Worm (Caenorhabditis elegans): Measurements from ENCODE around the gene ZK666.14.
A peak's percentile ranks its signal among the peaks of the same experiment; 100 is the strongest.

The ZK666.14 gene

ce11 chrII:10495912-10496311 is 1.3 kb downstream of the ZK666.14 start, which contains the start of gene ZK666.12:
ZK666.12 (plus strand) TSS chrII:10496212.
- TF ChIP-seq W03F9.2 (tag; optimal IDR thresholded peaks at IDR 0.05) = no peak
- no peak for TF ChIP-seq dao-5 (tag; optimal IDR thresholded peaks at IDR 0.05)

DNA sequence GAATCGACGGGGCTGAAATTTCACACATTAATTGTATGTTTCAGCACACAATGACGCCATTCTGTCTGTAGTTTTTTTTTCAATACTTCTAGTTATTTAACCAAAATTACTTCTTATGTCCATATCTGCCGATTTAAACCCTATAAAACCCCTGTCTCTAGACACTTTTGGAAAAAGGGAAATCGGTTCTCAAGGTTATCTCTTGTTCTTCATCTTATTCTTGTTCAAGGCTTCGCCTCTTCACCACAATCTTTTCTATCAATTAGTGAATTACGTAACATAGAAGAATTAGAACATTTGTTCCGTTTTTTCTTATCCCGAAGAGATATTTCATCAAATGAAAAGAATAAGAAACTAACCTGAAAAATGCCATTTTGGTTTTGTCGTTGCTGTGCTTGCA is 6.1 kb downstream of the ZK666.14 start:
- TF ChIP-seq dao-5 (tag; optimal IDR thresholded peaks at IDR 0.05) (no peak), W03F9.2 (tag; optimal IDR thresholded peaks at IDR 0.05) (no peak), him-1 (tag; optimal IDR thresholded peaks at IDR 0.05) (no peak)

DNA sequence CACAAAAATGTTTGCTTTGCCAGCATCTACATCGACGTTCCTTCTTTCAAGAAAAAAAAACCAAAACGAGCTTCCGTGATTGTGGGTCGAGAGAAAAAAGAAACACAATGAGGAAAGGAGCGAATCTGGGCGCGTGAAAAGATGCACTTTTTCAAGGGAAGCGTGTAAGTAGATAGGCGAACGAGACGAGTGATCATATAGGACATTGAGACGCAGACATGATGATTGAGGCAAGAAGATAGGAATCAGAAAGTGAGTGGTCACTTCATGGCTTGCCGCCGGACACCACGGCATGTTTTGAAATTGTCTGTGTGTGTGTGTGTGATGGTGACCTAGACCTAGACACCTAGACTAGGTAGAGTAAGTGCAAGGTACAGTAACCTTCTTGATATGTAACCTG is 7.0 kb downstream of the ZK666.14 start:
- no peak for TF ChIP-seq dao-5 (tag; optimal IDR thresholded peaks at IDR 0.05)

DNA sequence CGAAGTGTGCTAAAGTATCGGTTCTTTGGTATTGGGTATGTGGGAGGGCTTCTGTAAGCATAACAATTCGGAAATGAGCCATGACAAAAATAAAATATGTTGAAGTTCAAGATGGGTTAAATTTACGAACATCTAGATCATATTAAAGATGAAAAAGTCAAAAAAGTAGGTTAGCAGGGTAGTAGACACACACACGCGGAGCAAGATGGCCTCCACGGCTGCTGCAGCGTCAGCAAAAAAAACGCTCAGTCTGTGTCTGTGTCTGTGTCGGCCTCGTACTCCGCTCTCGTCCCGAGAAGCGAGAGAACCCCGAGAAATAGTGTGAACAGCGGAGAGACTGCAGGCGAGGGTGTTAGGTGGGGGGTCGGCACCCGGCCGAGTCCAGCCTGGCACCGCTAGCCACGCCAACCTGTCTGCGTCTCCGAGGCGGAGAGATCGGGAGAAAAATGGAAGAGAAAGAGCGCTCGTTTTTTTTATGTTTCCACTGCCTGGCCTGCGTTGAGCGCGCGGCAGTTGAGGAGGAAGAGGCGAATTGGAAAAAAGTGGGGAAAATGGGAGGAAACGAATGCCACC is 8.0 kb downstream of the ZK666.14 start, which contains the start of gene myrf-1:
Gene myrf-1 (minus strand): TSS at position 51 of the 573 bp plus-strand sequence.
- peak; percentile 63 for TF ChIP-seq him-1 (tag; optimal IDR thresholded peaks at IDR 0.05)
- TF ChIP-seq dao-5 (tag; optimal IDR thresholded peaks at IDR 0.05) = peak; percentile 56
- TF ChIP-seq W03F9.2 (tag; optimal IDR thresholded peaks at IDR 0.05) = peak; percentile 52

DNA sequence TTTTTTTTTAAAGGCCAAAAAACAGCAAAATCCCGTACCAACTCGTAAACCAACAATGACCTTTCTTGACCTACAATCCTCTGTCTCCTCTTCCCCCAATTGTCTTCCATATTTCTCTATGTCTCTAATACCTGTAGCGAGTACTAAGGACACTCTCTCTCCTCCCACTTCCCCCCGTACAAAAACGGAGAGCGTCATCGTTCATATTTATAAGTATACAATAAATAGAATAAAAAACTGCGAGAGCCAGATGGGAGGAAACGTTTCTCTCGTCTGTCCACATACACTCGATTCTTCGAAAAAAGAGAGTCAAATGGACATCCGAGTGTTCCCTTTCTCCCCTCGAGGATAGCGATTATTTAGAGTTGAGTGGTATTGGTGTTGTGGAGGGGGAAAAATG is 10.2 kb downstream of the ZK666.14 start:
- TF ChIP-seq W03F9.2 (tag; optimal IDR thresholded peaks at IDR 0.05) = no peak
- no peak for TF ChIP-seq him-1 (tag; optimal IDR thresholded peaks at IDR 0.05)
- TF ChIP-seq dao-5 (tag; optimal IDR thresholded peaks at IDR 0.05) = no peak

DNA sequence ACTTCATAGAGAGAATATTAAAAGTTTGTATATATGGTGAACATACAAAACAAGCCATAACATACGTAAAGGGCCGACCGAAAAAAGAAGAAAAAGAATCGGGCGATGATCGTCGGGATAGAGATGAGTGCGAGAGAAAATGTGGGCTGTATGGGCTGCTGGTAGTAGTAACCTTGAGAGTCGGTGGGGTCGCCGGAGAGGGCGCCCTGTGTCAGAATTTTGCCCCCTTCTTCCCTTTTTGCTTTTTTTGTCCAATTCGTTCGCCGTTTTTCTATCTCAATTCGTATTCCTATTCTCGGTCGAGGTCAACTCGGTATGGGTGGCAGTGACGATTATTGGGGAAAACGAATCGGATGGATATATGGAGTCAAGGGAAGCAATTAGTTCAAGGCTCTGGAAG is 11.4 kb downstream of the ZK666.14 start:
- TF ChIP-seq W03F9.2 (tag; optimal IDR thresholded peaks at IDR 0.05) (no peak), him-1 (tag; optimal IDR thresholded peaks at IDR 0.05) (no peak), dao-5 (tag; optimal IDR thresholded peaks at IDR 0.05) (no peak)

DNA sequence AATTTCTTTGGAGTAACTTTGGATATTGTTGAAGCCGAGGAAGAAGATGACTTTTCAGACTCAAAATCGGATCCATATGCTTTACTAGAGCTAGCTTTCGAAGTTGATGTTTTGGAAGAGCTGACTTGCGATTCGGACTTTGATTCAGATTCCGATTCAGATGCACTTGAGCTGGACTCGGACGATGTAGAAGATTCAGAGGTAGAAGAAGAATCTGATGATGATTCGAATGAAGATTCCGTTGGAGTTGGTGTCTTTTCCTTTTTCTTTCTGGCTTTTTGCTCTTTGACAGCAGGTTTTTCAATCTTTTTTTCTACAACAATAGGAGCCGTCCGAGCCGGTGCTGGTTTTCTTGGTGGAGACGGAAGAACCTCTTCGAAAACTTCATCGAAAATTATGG is 13.3 kb downstream of the ZK666.14 start:
- no peak for TF ChIP-seq W03F9.2 (tag; optimal IDR thresholded peaks at IDR 0.05)
- no peak for TF ChIP-seq him-1 (tag; optimal IDR thresholded peaks at IDR 0.05)
- no peak for TF ChIP-seq dao-5 (tag; optimal IDR thresholded peaks at IDR 0.05)

ce11 chrII:10509746-10510145 is 15.2 kb downstream of the ZK666.14 start, which contains the start of gene F59B10.2:
F59B10.2 (minus strand) TSS chrII:10509846.
- TF ChIP-seq him-1 (tag; optimal IDR thresholded peaks at IDR 0.05) (no peak), W03F9.2 (tag; optimal IDR thresholded peaks at IDR 0.05) (no peak), dao-5 (tag; optimal IDR thresholded peaks at IDR 0.05) (no peak)

DNA sequence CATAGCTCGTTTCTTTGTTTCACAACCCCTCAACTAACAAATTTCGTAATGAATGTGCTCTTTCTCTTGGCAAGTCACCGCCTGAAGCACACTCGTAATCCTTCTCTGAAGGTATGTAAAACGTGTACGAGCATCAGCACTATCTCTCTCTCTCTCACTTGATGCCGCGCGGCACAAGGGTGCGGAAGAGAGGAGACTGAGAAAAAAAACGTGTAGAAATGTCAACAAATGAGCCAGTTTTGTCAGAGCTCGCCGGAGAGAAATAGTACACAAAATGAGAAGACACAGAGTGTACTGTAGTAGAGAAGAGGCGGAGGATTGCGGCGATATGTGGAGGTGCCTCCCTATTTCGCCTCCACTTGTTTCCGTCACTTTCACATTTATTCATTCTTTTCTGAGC is 15.7 kb downstream of the ZK666.14 start, which contains the start of gene F59B10.3:
Gene F59B10.3 (plus strand): TSS at position 301 of the 400 bp plus-strand sequence.
- TF ChIP-seq him-1 (tag; optimal IDR thresholded peaks at IDR 0.05) (no peak), W03F9.2 (tag; optimal IDR thresholded peaks at IDR 0.05) (no peak), dao-5 (tag; optimal IDR thresholded peaks at IDR 0.05) (no peak)

DNA sequence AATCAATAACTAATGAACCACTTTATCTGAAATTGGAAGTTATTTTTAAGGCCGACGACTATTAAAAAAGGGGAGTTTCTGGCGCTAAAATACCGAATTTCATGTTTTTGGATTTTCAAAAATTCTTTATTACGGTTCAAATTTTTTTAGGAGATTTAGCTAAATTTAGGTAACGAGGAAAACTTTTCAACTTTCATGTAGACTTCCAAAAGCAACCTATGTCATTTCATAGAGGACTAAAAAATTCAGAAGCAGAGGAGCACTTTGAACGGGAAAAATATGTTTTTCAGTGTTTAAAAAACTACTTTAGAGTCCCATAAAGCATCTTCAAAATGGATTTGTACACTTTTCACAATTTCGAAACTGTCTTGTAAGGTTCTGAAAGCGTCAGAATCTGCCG is 18.8 kb downstream of the ZK666.14 start:
- TF ChIP-seq him-1 (tag; optimal IDR thresholded peaks at IDR 0.05) (no peak), dao-5 (tag; optimal IDR thresholded peaks at IDR 0.05) (no peak), W03F9.2 (tag; optimal IDR thresholded peaks at IDR 0.05) (no peak)

DNA sequence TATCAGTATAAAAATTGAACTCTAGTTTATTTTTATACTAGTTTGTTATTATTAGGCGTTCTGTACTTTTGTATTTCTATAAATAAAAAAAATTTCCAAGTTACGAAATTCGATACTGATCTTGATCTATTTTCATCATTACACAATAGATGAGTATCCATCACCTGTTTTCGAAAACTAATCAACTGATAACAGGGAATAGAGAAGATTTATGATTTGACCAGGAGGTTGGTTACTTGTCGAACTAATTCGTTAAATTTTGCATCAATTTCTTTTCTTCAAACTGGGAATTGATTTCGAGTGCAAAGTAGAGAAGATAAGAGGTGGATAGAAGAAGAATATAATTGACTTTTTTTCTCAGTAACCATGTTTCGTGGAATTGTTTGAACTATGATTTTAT is 20.9 kb downstream of the ZK666.14 start:
- TF ChIP-seq W03F9.2 (tag; optimal IDR thresholded peaks at IDR 0.05) = no peak
- TF ChIP-seq dao-5 (tag; optimal IDR thresholded peaks at IDR 0.05) = no peak
- TF ChIP-seq him-1 (tag; optimal IDR thresholded peaks at IDR 0.05) = no peak

- TF ChIP-seq W03F9.2 (tag; optimal IDR thresholded peaks at IDR 0.05) = no peak
- no peak for TF ChIP-seq him-1 (tag; optimal IDR thresholded peaks at IDR 0.05)
- no peak for TF ChIP-seq dao-5 (tag; optimal IDR thresholded peaks at IDR 0.05)
Measured at ce11 chrII:10516375-10516774, 21.8 kb downstream of the ZK666.14 start.

ce11 chrII:10519017-10519416 is 24.4 kb downstream of the ZK666.14 start, which contains the start of gene F59B10.4:
F59B10.4 (minus strand) TSS chrII:10519117.
- TF ChIP-seq W03F9.2 (tag; optimal IDR thresholded peaks at IDR 0.05) = no peak
- TF ChIP-seq him-1 (tag; optimal IDR thresholded peaks at IDR 0.05) = no peak
- TF ChIP-seq dao-5 (tag; optimal IDR thresholded peaks at IDR 0.05) = no peak

DNA sequence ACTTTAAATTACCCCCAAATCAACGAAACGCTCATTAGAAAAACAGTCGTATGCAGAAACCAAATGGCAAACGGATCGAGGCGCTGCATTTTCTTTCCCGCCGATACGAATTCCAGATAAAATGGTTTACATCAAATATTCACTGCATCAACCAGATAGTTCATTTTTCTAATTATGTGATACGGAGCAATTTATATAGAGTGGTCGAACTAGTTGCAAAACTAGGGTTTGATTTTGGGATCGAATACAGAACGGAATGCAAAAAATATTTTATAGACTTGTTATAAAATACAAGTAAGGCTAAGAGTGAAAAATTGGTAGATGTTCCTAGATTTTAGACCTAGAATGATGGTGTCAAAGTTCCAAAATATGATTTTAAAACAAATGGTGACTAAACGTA is 25.3 kb downstream of the ZK666.14 start:
- TF ChIP-seq dao-5 (tag; optimal IDR thresholded peaks at IDR 0.05) = no peak
- TF ChIP-seq W03F9.2 (tag; optimal IDR thresholded peaks at IDR 0.05) = no peak
- TF ChIP-seq him-1 (tag; optimal IDR thresholded peaks at IDR 0.05) = no peak

DNA sequence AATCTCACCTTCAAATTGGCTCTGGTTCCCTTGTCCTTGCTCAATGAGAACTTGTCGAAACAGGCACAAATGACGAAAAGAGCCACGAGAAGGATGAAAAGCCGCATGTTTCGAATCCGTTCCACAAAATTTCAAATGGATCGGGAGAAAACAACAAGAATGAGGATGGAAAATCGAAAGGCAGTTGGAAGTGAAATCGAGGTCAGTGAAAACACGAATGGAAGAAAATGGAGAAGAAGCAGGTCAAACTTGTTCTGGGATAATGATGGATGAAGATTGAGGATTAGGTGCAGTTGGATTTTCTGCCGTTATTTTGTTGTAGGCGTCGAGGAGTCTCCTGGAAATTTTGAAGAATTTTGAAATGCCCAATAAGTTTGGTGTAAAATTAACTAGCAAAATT is 28.5 kb downstream of the ZK666.14 start:
- TF ChIP-seq W03F9.2 (tag; optimal IDR thresholded peaks at IDR 0.05) (no peak), dao-5 (tag; optimal IDR thresholded peaks at IDR 0.05) (no peak), him-1 (tag; optimal IDR thresholded peaks at IDR 0.05) (no peak)

Data from whole organism, L4/young adult.